Fruit fly (Drosophila melanogaster): ENCODE measurements around the gene CG4558.

CG4558 gene

DNA sequence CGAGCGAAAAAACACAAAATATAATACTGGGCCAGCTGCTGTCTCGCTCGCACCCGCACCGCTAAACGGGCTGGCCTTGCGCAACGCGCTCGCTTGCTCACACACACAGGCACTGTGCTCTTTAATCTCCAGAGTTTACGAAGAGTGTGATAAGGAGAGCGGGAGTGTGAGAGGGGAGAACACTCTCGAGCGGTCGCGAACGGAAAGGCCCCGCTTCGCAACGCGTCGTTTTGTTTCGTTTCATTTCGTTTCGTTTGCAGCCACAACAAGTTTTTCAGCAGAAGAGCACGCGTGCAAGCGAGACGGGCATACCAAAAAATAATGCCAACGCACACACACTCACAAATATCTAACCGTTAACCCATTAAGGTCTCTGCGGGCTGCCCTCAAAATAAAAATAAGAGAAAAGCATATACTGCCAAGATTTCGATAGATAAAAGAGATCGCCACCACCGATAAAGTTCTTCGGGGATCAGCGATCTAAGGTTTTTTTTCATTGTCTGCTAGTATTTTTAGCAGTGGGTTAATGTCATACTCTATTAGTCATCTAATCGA is 12.0 kb downstream of the CG4558 start (continued):
- TF ChIP-seq gro (GFP tag; optimal IDR thresholded peaks at IDR 0.05) (peak; percentile 13), Doc3 (GFP tag; IDR thresholded peaks at IDR 0.05; ENCODE audit: partially characterized antibody) (no peak), CG7987 (GFP tag; optimal IDR thresholded peaks at IDR 0.05) (peak; percentile 21), CG18619 (GFP tag; optimal IDR thresholded peaks at IDR 0.05) (peak; percentile 9), Fer1 (GFP tag; optimal IDR thresholded peaks at IDR 0.05) (peak; percentile 20), Ets97D (GFP tag; optimal IDR thresholded peaks at IDR 0.05) (no peak), dmrt11E (tag; optimal IDR thresholded peaks at IDR 0.05) (no peak), H2.0 (GFP tag; IDR thresholded peaks at IDR 0.05) (peak; percentile 48; the same call in 1 of the 2 replicates), CG14441 (GFP tag; IDR thresholded peaks at IDR 0.05) (peak; percentile 80), Hmx (GFP tag; optimal IDR thresholded peaks at IDR 0.05) (no peak), chinmo (GFP tag; IDR thresholded peaks at IDR 0.05; ENCODE audit: partially characterized antibody) (peak; percentile 99), Xbp1 (GFP tag; optimal IDR thresholded peaks at IDR 0.05) (peak; percentile 17), TFAM (GFP tag; optimal IDR thresholded peaks at IDR 0.05) (no peak), CG17829 (tag; optimal IDR thresholded peaks at IDR 0.05) (peak; percentile 9), CG14965 (GFP tag; optimal IDR thresholded peaks at IDR 0.05; ENCODE audit: borderline replicate concordance) (no peak), E2f2 (GFP tag; IDR thresholded peaks at IDR 0.05) (peak; percentile 36; the same call in 1 of the 2 replicates), Six4 (GFP tag; optimal IDR thresholded peaks at IDR 0.05) (no peak), mirr (GFP tag; optimal IDR thresholded peaks at IDR 0.05) (peak; percentile 86), hb (GFP tag; IDR thresholded peaks at IDR 0.05; ENCODE audit: partially characterized antibody) (no peak), oc (tag; optimal IDR thresholded peaks at IDR 0.05) (peak; percentile 77), Dad (GFP tag; optimal IDR thresholded peaks at IDR 0.05) (no peak), CG2202 (tag; optimal IDR thresholded peaks at IDR 0.05) (no peak), fd64A (GFP tag; optimal IDR thresholded peaks at IDR 0.05) (no peak), CG11247 (GFP tag; IDR thresholded peaks at IDR 0.05) (peak; percentile 63; the same call in 1 of the 2 replicates), Taf1 (GFP tag; IDR thresholded peaks at IDR 0.05) (peak; percentile 55; the same call in 1 of the 2 replicates), Kr (GFP tag; optimal IDR thresholded peaks at IDR 0.05) (peak; percentile 81), Dip3 (GFP tag; optimal IDR thresholded peaks at IDR 0.05) (peak; percentile 79), CG18262 (tag; optimal IDR thresholded peaks at IDR 0.05) (peak; percentile 69), exex (tag; optimal IDR thresholded peaks at IDR 0.05) (peak; percentile 30), Med (GFP tag) (peak; percentile 95), cad (GFP tag; optimal IDR thresholded peaks at IDR 0.05) (no peak), CG32532 (GFP tag; IDR thresholded peaks at IDR 0.05) (peak; percentile 80), pnt (GFP tag; optimal IDR thresholded peaks at IDR 0.05) (no peak), CG17612 (GFP tag; IDR thresholded peaks at IDR 0.05) (no peak), scrt (GFP tag; optimal IDR thresholded peaks at IDR 0.05) (peak; percentile 32), amos (GFP tag; IDR thresholded peaks at IDR 0.05; ENCODE audit: partially characterized antibody) (no peak), eyg (GFP tag; optimal IDR thresholded peaks at IDR 0.05) (peak; percentile 20), Dfd (GFP tag; optimal IDR thresholded peaks at IDR 0.05) (no peak), CG6254 (GFP tag; optimal IDR thresholded peaks at IDR 0.05) (no peak), Trl (optimal IDR thresholded peaks at IDR 0.05) (peak; percentile 70 to 77), Trl (GFP tag; optimal IDR thresholded peaks at IDR 0.05) (no peak), CG13123 (GFP tag; optimal IDR thresholded peaks at IDR 0.05) (no peak), Hr3 (GFP tag; optimal IDR thresholded peaks at IDR 0.05) (peak; percentile 6), peb (GFP tag; IDR thresholded peaks at IDR 0.05) (peak; percentile 53; the same call in 1 of the 2 replicates), bbx (GFP tag; IDR thresholded peaks at IDR 0.05; ENCODE audit: partially characterized antibody) (peak; percentile 66), Dll (GFP tag; IDR thresholded peaks at IDR 0.05; ENCODE audit: partially characterized antibody) (0 out of 4 replicates have a peak, but pooled peaks have one; percentile 17), CG12391 (tag; optimal IDR thresholded peaks at IDR 0.05) (peak; percentile 22), kni (GFP tag; optimal IDR thresholded peaks at IDR 0.05) (peak; percentile 94), HLH3B (GFP tag; IDR thresholded peaks at IDR 0.05) (peak; percentile 55; the same call in 1 of the 2 replicates), z (GFP tag; IDR thresholded peaks at IDR 0.05) (peak; percentile 66; the same call in 1 of the 3 replicates)

Data from whole organism, embryonic.